Fruit fly (Drosophila melanogaster): ENCODE measurements around the gene bcn92.

The bcn92 gene

DNA sequence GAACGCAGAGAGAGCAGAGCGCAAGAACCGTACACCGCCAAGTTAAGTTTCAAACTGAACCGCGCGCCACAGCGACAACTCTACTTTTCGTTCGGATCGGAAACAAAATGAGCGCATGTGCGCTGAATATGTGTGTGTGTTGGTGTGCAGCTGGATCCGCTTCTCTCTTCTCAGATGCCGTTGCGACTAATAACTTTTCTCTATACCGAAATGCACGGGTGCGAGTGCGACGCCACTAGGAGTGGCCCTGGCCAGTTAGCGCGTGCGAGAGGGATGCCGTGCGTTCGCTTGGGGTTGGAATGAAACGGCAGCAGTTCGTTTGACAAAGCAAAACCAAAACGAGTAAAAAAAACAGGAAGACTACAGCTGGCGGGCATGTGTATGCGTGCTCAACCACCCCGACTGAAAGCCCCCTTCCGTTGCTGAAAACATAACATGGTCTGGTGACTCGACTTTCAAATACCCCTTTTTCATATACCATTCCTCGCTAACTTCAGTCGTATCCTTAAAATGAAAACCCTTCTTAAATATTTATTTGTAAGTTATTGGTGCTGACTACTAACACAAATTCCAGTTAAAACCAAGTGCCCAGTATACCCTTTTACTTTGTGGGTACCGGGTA lies 12.5 kb downstream of the bcn92 start (continued):
- TF ChIP-seq inv (GFP tag; IDR thresholded peaks at IDR 0.05; ENCODE audit: partially characterized antibody) = no peak
- peak; percentile 100 for TF ChIP-seq btn (GFP tag; optimal IDR thresholded peaks at IDR 0.05)
- peak; percentile 98 for TF ChIP-seq nom (GFP tag; optimal IDR thresholded peaks at IDR 0.05)
- peak; percentile 100 for TF ChIP-seq bcd (GFP tag; optimal IDR thresholded peaks at IDR 0.05)
- peak; percentile 100 for TF ChIP-seq CG7786 (GFP tag; optimal IDR thresholded peaks at IDR 0.05)
- no peak for TF ChIP-seq pita (GFP tag; optimal IDR thresholded peaks at IDR 0.05)
- peak; percentile 21 for TF ChIP-seq HLHmδ (GFP tag; optimal IDR thresholded peaks at IDR 0.05)
- TF ChIP-seq ERR (GFP tag; optimal IDR thresholded peaks at IDR 0.05) = peak; percentile 99
- TF ChIP-seq dmrt99B (tag; optimal IDR thresholded peaks at IDR 0.05) = peak; percentile 100
- TF ChIP-seq lola (GFP tag; optimal IDR thresholded peaks at IDR 0.05) = peak in 1 of 3 experiments; percentile 100
- peak; percentile 100 for TF ChIP-seq Abd-B (GFP tag; optimal IDR thresholded peaks at IDR 0.05)
- peak; percentile 82 for TF ChIP-seq Sry-β (GFP tag; optimal IDR thresholded peaks at IDR 0.05)
- peak; percentile 99 for TF ChIP-seq nau (GFP tag; optimal IDR thresholded peaks at IDR 0.05)
- TF ChIP-seq CG10959 (GFP tag; IDR thresholded peaks at IDR 0.05) = peak; percentile 100
- TF ChIP-seq chm (GFP tag; IDR thresholded peaks at IDR 0.05) = peak; percentile 100
- TF ChIP-seq H2.0 (GFP tag; IDR thresholded peaks at IDR 0.05) = peak; percentile 100
- TF ChIP-seq otp (GFP tag; IDR thresholded peaks at IDR 0.05) = peak; percentile 100
- TF ChIP-seq CG17186 (GFP tag; optimal IDR thresholded peaks at IDR 0.05) = peak; percentile 98
- peak; percentile 99 for TF ChIP-seq gcm2 (GFP tag; optimal IDR thresholded peaks at IDR 0.05)
- peak; percentile 100 for TF ChIP-seq CG7839 (tag; optimal IDR thresholded peaks at IDR 0.05)
- peak; percentile 100 for TF ChIP-seq CG11456 (GFP tag; IDR thresholded peaks at IDR 0.05)
- TF ChIP-seq ase (GFP tag; IDR thresholded peaks at IDR 0.05) = peak; percentile 100
- TF ChIP-seq CG11247 (GFP tag; IDR thresholded peaks at IDR 0.05) = peak; percentile 100
- peak; percentile 100 for TF ChIP-seq pum (GFP tag; optimal IDR thresholded peaks at IDR 0.05)
- TF ChIP-seq Gug (GFP tag; IDR thresholded peaks at IDR 0.05) = peak; percentile 100
- TF ChIP-seq CG16815 (GFP tag; optimal IDR thresholded peaks at IDR 0.05) = peak; percentile 100
- TF ChIP-seq run (tag; optimal IDR thresholded peaks at IDR 0.05) = peak; percentile 99
- TF ChIP-seq stwl (tag; optimal IDR thresholded peaks at IDR 0.05) = peak; percentile 95
- peak; percentile 100 for TF ChIP-seq tup (GFP tag; optimal IDR thresholded peaks at IDR 0.05)
- TF ChIP-seq nerfin-2 (GFP tag; IDR thresholded peaks at IDR 0.05; ENCODE audit: partially characterized antibody) = no peak
- TF ChIP-seq Aef1 (GFP tag; IDR thresholded peaks at IDR 0.05) = peak; percentile 100
- TF ChIP-seq klu (GFP tag; IDR thresholded peaks at IDR 0.05) = peak; percentile 100
- TF ChIP-seq CG12659 (GFP tag; optimal IDR thresholded peaks at IDR 0.05) = peak; percentile 100
- TF ChIP-seq NC2β (GFP tag; optimal IDR thresholded peaks at IDR 0.05) = peak; percentile 100
- peak; percentile 92 for TF ChIP-seq Jarid2 (GFP tag; optimal IDR thresholded peaks at IDR 0.05)
- TF ChIP-seq seq (GFP tag; IDR thresholded peaks at IDR 0.05) = peak; percentile 100
- TF ChIP-seq CG17361 (GFP tag; IDR thresholded peaks at IDR 0.05) = peak; percentile 95
- TF ChIP-seq CG14014 (GFP tag; IDR thresholded peaks at IDR 0.05) = peak; percentile 100
- TF ChIP-seq twi (tag; optimal IDR thresholded peaks at IDR 0.05) = peak; percentile 100
- peak; percentile 99 for TF ChIP-seq odd (GFP tag; optimal IDR thresholded peaks at IDR 0.05)
- TF ChIP-seq CG8290 (GFP tag; optimal IDR thresholded peaks at IDR 0.05) = peak; percentile 99
- peak; percentile 99 to 100 for TF ChIP-seq CG8290 (tag; optimal IDR thresholded peaks at IDR 0.05)
- peak; percentile 100 for TF ChIP-seq CG15269 (tag; optimal IDR thresholded peaks at IDR 0.05)
- TF ChIP-seq CG3726 (GFP tag; IDR thresholded peaks at IDR 0.05) = peak; percentile 100
- peak; percentile 100 for TF ChIP-seq CG16779 (GFP tag; IDR thresholded peaks at IDR 0.05)
- peak; percentile 100 for TF ChIP-seq NK7.1 (GFP tag; optimal IDR thresholded peaks at IDR 0.05)
- TF ChIP-seq phol (tag; optimal IDR thresholded peaks at IDR 0.05) = peak; percentile 100
- TF ChIP-seq Vsx1 (GFP tag; optimal IDR thresholded peaks at IDR 0.05) = peak; percentile 99
- TF ChIP-seq Rfx (GFP tag; IDR thresholded peaks at IDR 0.05) = peak; percentile 100
- TF ChIP-seq CG4424 (GFP tag; optimal IDR thresholded peaks at IDR 0.05) = peak; percentile 100

Data from whole organism, embryonic.